Fruit fly (Drosophila melanogaster): ENCODE measurements around the gene CG4815.

Gene CG4815

dm6 chr3R:27987329-27987728 lies 3.2 kb downstream of the CG4815 start (continued):
- TF ChIP-seq Adf1 (GFP tag; IDR thresholded peaks at IDR 0.05), result peak; percentile 52
- TF ChIP-seq CkIIα-i1 (GFP tag; IDR thresholded peaks at IDR 0.05), result no peak
- peak; percentile 79 for TF ChIP-seq tgo (GFP tag; IDR thresholded peaks at IDR 0.05)
- no peak for TF ChIP-seq CG12769 (tag; optimal IDR thresholded peaks at IDR 0.05)
- no peak for TF ChIP-seq CG12236 (GFP tag; optimal IDR thresholded peaks at IDR 0.05)
- no peak for TF ChIP-seq Ets65A (GFP tag)
- TF ChIP-seq CG9727 (GFP tag; optimal IDR thresholded peaks at IDR 0.05), result peak; percentile 62
- no peak for TF ChIP-seq CG34224 (GFP tag; IDR thresholded peaks at IDR 0.05; ENCODE audit: partially characterized antibody)
- peak; percentile 34 for TF ChIP-seq Hand (GFP tag; optimal IDR thresholded peaks at IDR 0.05)
- peak; percentile 40 for TF ChIP-seq tap (tag; optimal IDR thresholded peaks at IDR 0.05)
- TF ChIP-seq CoRest (tag; optimal IDR thresholded peaks at IDR 0.05), result peak; percentile 84
- TF ChIP-seq CG2116 (GFP tag; optimal IDR thresholded peaks at IDR 0.05), result peak; percentile 18
- peak; percentile 52 for TF ChIP-seq fd3F (GFP tag; optimal IDR thresholded peaks at IDR 0.05)
- TF ChIP-seq tll (GFP tag; optimal IDR thresholded peaks at IDR 0.05), result no peak
- no peak for TF ChIP-seq Bdp1 (GFP tag; optimal IDR thresholded peaks at IDR 0.05)
- TF ChIP-seq Rfx (GFP tag; IDR thresholded peaks at IDR 0.05), result peak; percentile 84
- TF ChIP-seq zen (tag; optimal IDR thresholded peaks at IDR 0.05), result no peak
- TF ChIP-seq slp2 (GFP tag; optimal IDR thresholded peaks at IDR 0.05), result no peak
- TF ChIP-seq Usf (GFP tag; optimal IDR thresholded peaks at IDR 0.05), result no peak
- TF ChIP-seq al (GFP tag; IDR thresholded peaks at IDR 0.05), result peak; percentile 78
- TF ChIP-seq CG8478 (optimal IDR thresholded peaks at IDR 0.05), result no peak
- TF ChIP-seq vvl (GFP tag; IDR thresholded peaks at IDR 0.05), result peak; percentile 73
- TF ChIP-seq CG1832 (GFP tag; optimal IDR thresholded peaks at IDR 0.05), result no peak
- TF ChIP-seq Six4 (GFP tag; optimal IDR thresholded peaks at IDR 0.05), result peak; percentile 30
- TF ChIP-seq CG33213 (GFP tag; optimal IDR thresholded peaks at IDR 0.05), result no peak
- peak; percentile 47; the same call in 1 of the 2 replicates for TF ChIP-seq CG5953 (GFP tag; IDR thresholded peaks at IDR 0.05)
- peak; percentile 43 for TF ChIP-seq CG6654 (GFP tag; optimal IDR thresholded peaks at IDR 0.05)
- TF ChIP-seq zfh2 (GFP tag; optimal IDR thresholded peaks at IDR 0.05), result peak; percentile 2
- TF ChIP-seq ken (GFP tag; IDR thresholded peaks at IDR 0.05), result no peak; the same call in 2 of the 3 replicates
- TF ChIP-seq az2 (GFP tag; optimal IDR thresholded peaks at IDR 0.05), result peak; percentile 57
- no peak for TF ChIP-seq knrl (GFP tag; IDR thresholded peaks at IDR 0.05; ENCODE audit: partially characterized antibody)
- peak in 1 of 2 experiments; percentile 56 for TF ChIP-seq Eip74EF (GFP tag; optimal IDR thresholded peaks at IDR 0.05)
- no peak for TF ChIP-seq CG1792 (GFP tag; optimal IDR thresholded peaks at IDR 0.05)
- no peak for TF ChIP-seq tna (GFP tag; IDR thresholded peaks at IDR 0.05; ENCODE audit: partially characterized antibody)
- TF ChIP-seq CG14710 (tag; optimal IDR thresholded peaks at IDR 0.05), result peak; percentile 35
- TF ChIP-seq jigr1 (GFP tag; IDR thresholded peaks at IDR 0.05), result no peak
- TF ChIP-seq CG14014 (GFP tag; IDR thresholded peaks at IDR 0.05), result peak; percentile 77
- no peak for TF ChIP-seq sisA (GFP tag; IDR thresholded peaks at IDR 0.05)
- peak; percentile 81 for TF ChIP-seq Meics (GFP tag; optimal IDR thresholded peaks at IDR 0.05)
- TF ChIP-seq tup (GFP tag; optimal IDR thresholded peaks at IDR 0.05), result no peak
- no peak for TF ChIP-seq CG6175 (GFP tag; IDR thresholded peaks at IDR 0.05)
- TF ChIP-seq chn (GFP tag; optimal IDR thresholded peaks at IDR 0.05), result no peak
- no peak for TF ChIP-seq CG17912 (GFP tag; optimal IDR thresholded peaks at IDR 0.05)
- peak; percentile 49 for TF ChIP-seq Abd-B (GFP tag; optimal IDR thresholded peaks at IDR 0.05)
- TF ChIP-seq HLH4C (GFP tag; IDR thresholded peaks at IDR 0.05; ENCODE audit: partially characterized antibody), result no peak
- TF ChIP-seq onecut (GFP tag; IDR thresholded peaks at IDR 0.05), result no peak
- TF ChIP-seq CG9609 (GFP tag; optimal IDR thresholded peaks at IDR 0.05), result no peak
- TF ChIP-seq CG5245 (GFP tag; optimal IDR thresholded peaks at IDR 0.05), result no peak
- TF ChIP-seq CG15601 (tag; optimal IDR thresholded peaks at IDR 0.05), result no peak
- TF ChIP-seq CG13894 (tag; optimal IDR thresholded peaks at IDR 0.05), result peak; percentile 23
- TF ChIP-seq gsb (GFP tag; IDR thresholded peaks at IDR 0.05), result peak; percentile 50
- no peak for TF ChIP-seq toy (GFP tag; IDR thresholded peaks at IDR 0.05)
